Worm (Caenorhabditis elegans) whole organism, early embryonic: ENCODE results near the gene mes-1.

Experiments
- B0310.2 ChIP-seq: sonication (generic microtip); optimal IDR thresholded peaks from 2 replicates; lab custom pipeline; 2016; ENCODE audit warnings: mild to moderate bottlenecking, missing genetic modification characterization, missing compliant biosample characterization
- F13C5.2 ChIP-seq: sonication (generic microtip); optimal IDR thresholded peaks from 2 replicates; lab custom pipeline; 2017; ENCODE audit warnings: mild to moderate bottlenecking, missing genetic modification characterization, inconsistent platforms, missing compliant biosample characterization
- sea-1 ChIP-seq: fragments of 200-800 bp; sonication (Bioruptor generic); conservative IDR thresholded peaks from 2 replicates; pipeline ENCODE4 v1.3.6; 2022; ENCODE audit warnings: missing genetic modification characterization, missing compliant biosample characterization

DNA sequence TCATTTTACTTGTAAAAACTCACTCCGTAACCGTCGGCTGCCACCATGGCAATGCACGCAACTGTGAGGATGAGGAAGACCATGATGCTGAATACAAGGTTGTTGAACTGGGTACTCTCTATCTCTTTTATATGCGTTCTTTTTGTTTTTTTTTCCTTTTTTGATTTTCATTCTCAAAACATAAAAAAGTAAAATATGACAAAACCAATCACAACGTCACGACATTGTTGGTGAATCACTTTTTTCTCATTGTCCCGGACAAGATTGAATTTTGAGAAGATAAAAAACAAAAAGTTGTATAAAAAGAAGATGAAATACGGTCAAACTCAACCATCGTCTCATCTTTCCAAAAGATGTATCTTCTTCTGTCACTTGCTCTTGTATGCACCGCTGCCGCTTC lies 25.5 kb downstream of the mes-1 start, which contains the start of the genes Y62H9A.5 and ule-5:
- no peak for TF ChIP-seq F13C5.2 (tag; lab: Kevin White, UChicago)
- TF ChIP-seq B0310.2 = no peak
- no peak for TF ChIP-seq sea-1
